Worm (Caenorhabditis elegans) whole organism, late embryonic: ENCODE measurements around the gene C18E9.7.

ENCODE experiments used
- ceh-34 ChIP-seq: sonication (generic microtip); optimal IDR thresholded peaks from 2 replicates; lab custom pipeline; 2016; ENCODE audit warnings: mild to moderate bottlenecking, missing genetic modification characterization, missing compliant biosample characterization
- ets-4 ChIP-seq: sonication (generic microtip); optimal IDR thresholded peaks from 2 replicates; lab custom pipeline; 2016; ENCODE audit warnings: missing genetic modification characterization, missing compliant biosample characterization
- lin-11 ChIP-seq: fragments of 200-800 bp; sonication (Bioruptor generic); optimal IDR thresholded peaks from 2 replicates; lab custom pipeline; 2018; ENCODE audit warnings: mild to moderate bottlenecking, missing genetic modification characterization, missing compliant biosample characterization
- pros-1 ChIP-seq: fragments of 150-350 bp; optimal IDR thresholded peaks from 2 replicates; lab custom pipeline; 2014; ENCODE audit warnings: missing biosample characterization, missing genetic modification reagents, missing genetic modification characterization

ce11 chrII:8940362-8940940, 42.1 kb downstream of the C18E9.7 start, which contains the start of the genes set-17 and T21B10.4:
- TF ChIP-seq lin-11 (no peak), pros-1 (tag; lab: Kevin White, UChicago) (no peak), ets-4 (tag; lab: Kevin White, UChicago) (no peak), ceh-34 (no peak)
